Worm (Caenorhabditis elegans) whole organism, L3 larva: ENCODE data around the gene F54D8.10.

ENCODE experiments used
- ceh-82 ChIP-seq: fragments of 150-350 bp; optimal IDR thresholded peaks from 2 replicates; lab custom pipeline; 2014; ENCODE audit warnings: missing biosample characterization, missing genetic modification characterization
- elt-1 ChIP-seq: fragments of 150-350 bp; optimal IDR thresholded peaks from 2 replicates; lab custom pipeline; 2014; ENCODE audit warnings: missing biosample characterization, missing genetic modification characterization
- fkh-10 ChIP-seq: sonication (generic microtip); optimal IDR thresholded peaks from 2 replicates; lab custom pipeline; 2017; ENCODE audit warnings: missing biosample characterization, missing genetic modification reagents, missing genetic modification characterization
- jun-1 ChIP-seq: fragments of 150-350 bp; optimal IDR thresholded peaks from 2 replicates; lab custom pipeline; 2014; ENCODE audit warnings: missing biosample characterization, missing genetic modification reagents, missing genetic modification characterization
- nhr-77 ChIP-seq: fragments of 150-350 bp; optimal IDR thresholded peaks from 2 replicates; lab custom pipeline; 2014; ENCODE audit warnings: missing biosample characterization, missing genetic modification characterization
- pha-4 ChIP-seq: fragments of 150-350 bp; optimal IDR thresholded peaks from 2 replicates; lab custom pipeline; 2014; ENCODE audit warnings: missing biosample characterization, missing genetic modification reagents, missing genetic modification characterization
- snpc-4 ChIP-seq: fragments of 150-350 bp; optimal IDR thresholded peaks from 2 replicates; lab custom pipeline; 2014; ENCODE audit warnings: missing biosample characterization, missing genetic modification characterization

- no peak for TF ChIP-seq elt-1 (tag; lab: Kevin White, UChicago)
- TF ChIP-seq pha-4 (tag; lab: Kevin White, UChicago) = no peak
- no peak for TF ChIP-seq snpc-4
- no peak for TF ChIP-seq jun-1
- TF ChIP-seq fkh-10 = no peak
- no peak for TF ChIP-seq nhr-77 (tag; lab: Kevin White, UChicago)
- TF ChIP-seq ceh-82 (tag; lab: Kevin White, UChicago) = no peak
Measured at ce11 chrIII:5112399-5112798, 17.8 kb downstream of the F54D8.10 start.
